Fruit fly (Drosophila melanogaster): Measurements from ENCODE around the gene CG6661.
A peak's percentile ranks its signal among the peaks of the same experiment; 100 is the strongest.

The CG6661 gene

dm6 chr3L:13986330-13986729, 48.2 kb upstream of the CG6661 start, which contains the start of gene CG17362 (continued):
- peak; percentile 41 for TF ChIP-seq Ets65A (GFP tag)
- TF ChIP-seq CG18262 (tag; optimal IDR thresholded peaks at IDR 0.05) = no peak
- TF ChIP-seq rib (GFP tag; IDR thresholded peaks at IDR 0.05) = no peak
- no peak for TF ChIP-seq Trl (optimal IDR thresholded peaks at IDR 0.05)
- TF ChIP-seq Trl (GFP tag; optimal IDR thresholded peaks at IDR 0.05) = no peak
- no peak for TF ChIP-seq knrl (GFP tag; IDR thresholded peaks at IDR 0.05; ENCODE audit: partially characterized antibody)
- no peak for TF ChIP-seq HLH54F (GFP tag; optimal IDR thresholded peaks at IDR 0.05)
- no peak for TF ChIP-seq CG6654 (GFP tag; optimal IDR thresholded peaks at IDR 0.05)
- no peak for TF ChIP-seq Ada2b (GFP tag; IDR thresholded peaks at IDR 0.05)
- TF ChIP-seq Nf-YB (GFP tag; optimal IDR thresholded peaks at IDR 0.05) = no peak
- no peak for TF ChIP-seq Spps (tag; optimal IDR thresholded peaks at IDR 0.05)
- TF ChIP-seq vvl (GFP tag; IDR thresholded peaks at IDR 0.05) = no peak
- no peak for TF ChIP-seq CG2202 (tag; optimal IDR thresholded peaks at IDR 0.05)
- TF ChIP-seq vnd (GFP tag; IDR thresholded peaks at IDR 0.05; ENCODE audit: partially characterized antibody) = no peak
- TF ChIP-seq Dip2 (GFP tag; IDR thresholded peaks at IDR 0.05) = no peak
- no peak for TF ChIP-seq esg (GFP tag; conservative IDR thresholded peaks at IDR 0.05)
- no peak for TF ChIP-seq ro (GFP tag; IDR thresholded peaks at IDR 0.05)
- no peak for TF ChIP-seq H2.0 (GFP tag; IDR thresholded peaks at IDR 0.05)
- no peak for TF ChIP-seq CG16779 (GFP tag; IDR thresholded peaks at IDR 0.05)
- peak; percentile 17 for TF ChIP-seq CG10543 (GFP tag; optimal IDR thresholded peaks at IDR 0.05)
- TF ChIP-seq otp (GFP tag; IDR thresholded peaks at IDR 0.05) = no peak
- TF ChIP-seq kni (GFP tag; optimal IDR thresholded peaks at IDR 0.05) = no peak
- peak; percentile 21; the same call in 1 of the 2 replicates for TF ChIP-seq Atf6 (GFP tag; IDR thresholded peaks at IDR 0.05)
- peak; percentile 73 for TF ChIP-seq CG18599 (GFP tag; optimal IDR thresholded peaks at IDR 0.05)
- no peak for TF ChIP-seq CG4328 (GFP tag; optimal IDR thresholded peaks at IDR 0.05)
- no peak for TF ChIP-seq gem (tag; optimal IDR thresholded peaks at IDR 0.05)
- peak; percentile 24 for TF ChIP-seq CG15514 (GFP tag; optimal IDR thresholded peaks at IDR 0.05)
- no peak for TF ChIP-seq sens (GFP tag)
- TF ChIP-seq Hmr (GFP tag; optimal IDR thresholded peaks at IDR 0.05) = peak; percentile 37
- TF ChIP-seq nmo (GFP tag; optimal IDR thresholded peaks at IDR 0.05) = no peak
- no peak for TF ChIP-seq sob (GFP tag; IDR thresholded peaks at IDR 0.05)
- TF ChIP-seq CG6765 (GFP tag; optimal IDR thresholded peaks at IDR 0.05) = peak; percentile 21

DNA sequence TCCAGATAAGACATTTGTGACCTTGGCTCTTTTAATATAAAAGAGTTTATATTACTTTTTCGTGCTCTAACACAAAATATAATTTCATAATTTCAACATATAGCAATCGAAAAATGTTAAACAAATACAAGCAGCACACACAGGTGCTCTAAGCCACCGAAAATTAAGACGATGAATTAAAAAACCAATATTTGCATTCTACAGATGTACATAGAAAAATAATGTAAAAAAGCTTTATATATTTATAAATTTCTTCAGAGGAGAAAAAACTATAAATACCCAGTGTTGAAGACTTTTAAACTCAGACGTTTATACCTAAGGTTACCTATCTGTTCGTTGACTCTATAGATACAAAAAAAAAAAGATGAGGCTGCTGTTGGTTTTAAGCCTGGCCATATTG, 47.0 kb upstream of the CG6661 start, which contains the start of gene CG9040:
Gene CG9040, plus strand, starts transcription at position 301 of the 400 bp plus-strand sequence.
- TF ChIP-seq CG1529 (GFP tag; optimal IDR thresholded peaks at IDR 0.05) (no peak), nom (GFP tag; optimal IDR thresholded peaks at IDR 0.05) (no peak), CG18599 (GFP tag; optimal IDR thresholded peaks at IDR 0.05) (peak; percentile 21), CG4730 (GFP tag; IDR thresholded peaks at IDR 0.05) (no peak), chm (GFP tag; IDR thresholded peaks at IDR 0.05) (no peak), CG9727 (GFP tag; optimal IDR thresholded peaks at IDR 0.05) (no peak), pita (GFP tag; optimal IDR thresholded peaks at IDR 0.05) (no peak), CG18764 (GFP tag; optimal IDR thresholded peaks at IDR 0.05) (no peak), pfk (GFP tag; optimal IDR thresholded peaks at IDR 0.05) (no peak), gsb-n (tag; optimal IDR thresholded peaks at IDR 0.05) (no peak), Dll (GFP tag; IDR thresholded peaks at IDR 0.05; ENCODE audit: partially characterized antibody) (no peak), lab (GFP tag; optimal IDR thresholded peaks at IDR 0.05) (peak; percentile 41), chif (GFP tag; optimal IDR thresholded peaks at IDR 0.05) (no peak)
